Fruit fly (Drosophila melanogaster) whole organism, prepupa: Measurements from ENCODE around the gene Arp10.
A peak's percentile ranks its signal among the peaks of the same experiment; 100 is the strongest.

Experiments
- Blimp-1 ChIP-seq: fragments of 200-800 bp; sonication (Bioruptor generic); optimal IDR thresholded peaks from 3 replicates; lab custom pipeline; 2017; ENCODE audit warnings: missing biosample characterization, missing genetic modification characterization, mild to moderate bottlenecking, moderate library complexity, missing genetic modification reagents
- CG10631 ChIP-seq: fragments of 200-800 bp; sonication (Bioruptor generic); optimal IDR thresholded peaks from 2 replicates; lab custom pipeline; 2016; ENCODE audit warnings: missing biosample characterization, missing genetic modification characterization
- CG10669 ChIP-seq: fragments of 200-800 bp; sonication (Bioruptor generic); optimal IDR thresholded peaks from 3 replicates; lab custom pipeline; 2018; ENCODE audit warnings: missing biosample characterization, mild to moderate bottlenecking, missing genetic modification characterization, moderate library complexity
- CG11294 ChIP-seq: fragments of 200-800 bp; sonication (Bioruptor generic); IDR thresholded peaks from 2 replicates; pipeline ENCODE4 v1.3.6; 2022; ENCODE audit warnings: missing biosample characterization, missing genetic modification characterization
- CG11762 ChIP-seq: fragments of 200-800 bp; sonication (Bioruptor generic); optimal IDR thresholded peaks from 3 replicates; lab custom pipeline; 2016; ENCODE audit warnings: missing biosample characterization, missing genetic modification characterization; ENCODE audit not compliant: insufficient read depth
- CG15336 ChIP-seq: fragments of 200-800 bp; sonication (Bioruptor generic); IDR thresholded peaks from 2 replicates; pipeline ENCODE4 v1.3.6; 2022; ENCODE audit warnings: missing biosample characterization, missing genetic modification characterization
- CG1621 ChIP-seq: fragments of 200-800 bp; sonication (Bioruptor generic); optimal IDR thresholded peaks from 3 replicates; lab custom pipeline; 2018; ENCODE audit warnings: missing biosample characterization, mild to moderate bottlenecking, missing genetic modification characterization
- CG16779 ChIP-seq: fragments of 200-800 bp; sonication (Bioruptor generic); optimal IDR thresholded peaks from 3 replicates; lab custom pipeline; 2017; ENCODE audit warnings: missing biosample characterization, mild to moderate bottlenecking, missing genetic modification characterization
- CG3032 ChIP-seq: fragments of 200-800 bp; optimal IDR thresholded peaks from 2 replicates; lab custom pipeline; 2019; ENCODE audit warnings: missing biosample characterization, mild to moderate bottlenecking, missing genetic modification characterization, moderate library complexity
- CG31627 ChIP-seq: fragments of 200-800 bp; sonication (Bioruptor generic); optimal IDR thresholded peaks from 3 replicates; lab custom pipeline; 2016; ENCODE audit warnings: missing biosample characterization, missing genetic modification characterization
- CG34406 ChIP-seq: fragments of 200-800 bp; sonication (Bioruptor generic); optimal IDR thresholded peaks from 3 replicates; lab custom pipeline; 2016; ENCODE audit warnings: missing biosample characterization, missing genetic modification characterization
- CG3919 ChIP-seq: fragments of 200-800 bp; sonication (Bioruptor generic); optimal IDR thresholded peaks from 3 replicates; lab custom pipeline; 2016; ENCODE audit warnings: missing biosample characterization, missing genetic modification characterization
- CG4318 ChIP-seq: fragments of 200-800 bp; sonication (Bioruptor generic); optimal IDR thresholded peaks from 3 replicates; lab custom pipeline; 2017; ENCODE audit warnings: missing biosample characterization, mild to moderate bottlenecking, missing genetic modification characterization
- CG6163 ChIP-seq: fragments of 200-800 bp; sonication (Bioruptor generic); IDR thresholded peaks from 3 replicates; pipeline ENCODE4 v1.3.6; 2022; ENCODE audit warnings: missing biosample characterization, missing genetic modification characterization
- CG6792 ChIP-seq: fragments of 200-800 bp; sonication (Bioruptor generic); optimal IDR thresholded peaks from 3 replicates; lab custom pipeline; 2016; ENCODE audit warnings: missing biosample characterization, missing genetic modification characterization
- CG6808 ChIP-seq: fragments of 200-800 bp; sonication (Bioruptor generic); optimal IDR thresholded peaks from 3 replicates; lab custom pipeline; 2017; ENCODE audit warnings: missing biosample characterization, missing genetic modification characterization, mild to moderate bottlenecking, moderate library complexity, missing genetic modification reagents
- CG6854 ChIP-seq: fragments of 200-800 bp; sonication (Bioruptor generic); optimal IDR thresholded peaks from 2 replicates; lab custom pipeline; 2017; ENCODE audit warnings: missing biosample characterization, mild to moderate bottlenecking, missing genetic modification characterization
- CG7368 ChIP-seq: fragments of 200-800 bp; sonication (Bioruptor generic); optimal IDR thresholded peaks from 3 replicates; lab custom pipeline; 2016; ENCODE audit warnings: missing biosample characterization, missing genetic modification characterization
- CG8119 ChIP-seq: fragments of 200-800 bp; sonication (Bioruptor generic); IDR thresholded peaks from 3 replicates; pipeline ENCODE4 v1.3.6; 2022; ENCODE audit warnings: missing biosample characterization, missing genetic modification characterization
- CG8632 ChIP-seq: fragments of 200-800 bp; sonication (Bioruptor generic); optimal IDR thresholded peaks from 3 replicates; lab custom pipeline; 2016; ENCODE audit warnings: missing biosample characterization, missing genetic modification characterization
- Eip75B ChIP-seq: fragments of 200-800 bp; sonication (Bioruptor generic); optimal IDR thresholded peaks from 3 replicates; lab custom pipeline; 2016; ENCODE audit warnings: missing biosample characterization, missing genetic modification characterization
- Eip78C ChIP-seq: fragments of 200-800 bp; sonication (Bioruptor generic); peaks from one replicate; lab custom pipeline; 2016; ENCODE audit warnings: missing biosample characterization, missing genetic modification characterization
- Ets21C ChIP-seq: fragments of 200-800 bp; sonication (Bioruptor generic); optimal IDR thresholded peaks from 3 replicates; lab custom pipeline; 2016; ENCODE audit warnings: missing biosample characterization, missing genetic modification characterization
- Gug ChIP-seq: fragments of 200-800 bp; sonication (Bioruptor generic); IDR thresholded peaks from 2 replicates; pipeline ENCODE4 v1.3.6; 2022; ENCODE audit warnings: missing biosample characterization, missing genetic modification characterization
- Hr38 ChIP-seq: sonication (Bioruptor generic); optimal IDR thresholded peaks from 2 replicates; lab custom pipeline; 2016; ENCODE audit warnings: missing biosample characterization, missing genetic modification characterization
- Hr39 ChIP-seq: fragments of 200-800 bp; sonication (Bioruptor generic); optimal IDR thresholded peaks from 2 replicates; lab custom pipeline; 2016; ENCODE audit warnings: missing biosample characterization, missing genetic modification characterization
- Hr4 ChIP-seq: fragments of 200-800 bp; sonication (Bioruptor generic); optimal IDR thresholded peaks from 3 replicates; lab custom pipeline; 2016; ENCODE audit warnings: missing biosample characterization, missing genetic modification characterization
- Lpt ChIP-seq: fragments of 200-800 bp; sonication (Bioruptor generic); optimal IDR thresholded peaks from 3 replicates; lab custom pipeline; 2016; ENCODE audit warnings: missing biosample characterization, missing genetic modification characterization
- Met ChIP-seq: fragments of 200-800 bp; sonication (Bioruptor generic); optimal IDR thresholded peaks from 3 replicates; lab custom pipeline; 2016; ENCODE audit warnings: missing biosample characterization, missing genetic modification characterization
- Smox ChIP-seq: fragments of 200-800 bp; sonication (Bioruptor generic); optimal IDR thresholded peaks from 3 replicates; lab custom pipeline; 2016; ENCODE audit warnings: missing biosample characterization, missing genetic modification characterization
- Sox102F ChIP-seq: fragments of 200-800 bp; sonication (Bioruptor generic); optimal IDR thresholded peaks from 2 replicates; lab custom pipeline; 2016; ENCODE audit warnings: missing biosample characterization, mild to moderate bottlenecking, missing genetic modification characterization
- Sox14 ChIP-seq: fragments of 200-800 bp; sonication (Bioruptor generic); optimal IDR thresholded peaks from 3 replicates; lab custom pipeline; 2016; ENCODE audit warnings: missing biosample characterization, missing genetic modification characterization
- Sox15 ChIP-seq: fragments of 200-800 bp; sonication (Bioruptor generic); optimal IDR thresholded peaks from 3 replicates; lab custom pipeline; 2016; ENCODE audit warnings: missing biosample characterization, missing genetic modification characterization
- achi ChIP-seq: fragments of 200-800 bp; sonication (Bioruptor generic); optimal IDR thresholded peaks from 3 replicates; lab custom pipeline; 2016; ENCODE audit warnings: missing biosample characterization, missing genetic modification characterization
- acj6 ChIP-seq: fragments of 200-800 bp; sonication (Bioruptor generic); optimal IDR thresholded peaks from 3 replicates; lab custom pipeline; 2016; ENCODE audit warnings: missing biosample characterization, missing genetic modification characterization
- cyc ChIP-seq: fragments of 200-800 bp; sonication (Bioruptor generic); optimal IDR thresholded peaks from 3 replicates; lab custom pipeline; 2016; ENCODE audit warnings: missing biosample characterization, missing genetic modification characterization
- dac ChIP-seq: fragments of 200-800 bp; sonication (Bioruptor generic); optimal IDR thresholded peaks from 2 replicates; lab custom pipeline; 2017; ENCODE audit warnings: missing biosample characterization, mild to moderate bottlenecking, missing genetic modification characterization
- dsx ChIP-seq: fragments of 200-800 bp; optimal IDR thresholded peaks from 3 replicates; lab custom pipeline; 2019; ENCODE audit warnings: missing biosample characterization, mild to moderate bottlenecking, missing genetic modification characterization, moderate library complexity; ENCODE audit not compliant: poor library complexity, severe bottlenecking
- fd59A ChIP-seq: fragments of 200-800 bp; sonication (Bioruptor generic); optimal IDR thresholded peaks from 2 replicates; lab custom pipeline; 2017; ENCODE audit warnings: missing biosample characterization, mild to moderate bottlenecking, missing genetic modification characterization, missing genetic modification reagents
- fd85E ChIP-seq: fragments of 200-800 bp; sonication (Bioruptor generic); optimal IDR thresholded peaks from 3 replicates; lab custom pipeline; 2016; ENCODE audit warnings: missing biosample characterization, missing genetic modification characterization
- fkh ChIP-seq: fragments of 200-800 bp; sonication (Bioruptor generic); optimal IDR thresholded peaks from 3 replicates; lab custom pipeline; 2017; ENCODE audit warnings: missing biosample characterization, mild to moderate bottlenecking, missing genetic modification characterization, moderate library complexity
- lz ChIP-seq: fragments of 200-800 bp; sonication (Bioruptor generic); optimal IDR thresholded peaks from 3 replicates; lab custom pipeline; 2016; ENCODE audit warnings: missing biosample characterization, missing genetic modification characterization
- salr ChIP-seq, 2 experiments: fragments of 200-800 bp; sonication (Bioruptor generic); optimal IDR thresholded peaks; 3 replicates each; lab custom pipeline; 2016 to 2018; ENCODE audit warnings: missing biosample characterization in 2 of 2, missing genetic modification characterization in 2 of 2, mild to moderate bottlenecking in 1 of 2
- spab ChIP-seq: fragments of 200-800 bp; sonication (Bioruptor generic); optimal IDR thresholded peaks from 2 replicates; lab custom pipeline; 2017; ENCODE audit warnings: missing biosample characterization, mild to moderate bottlenecking, missing genetic modification characterization, missing genetic modification reagents
- ss ChIP-seq, 2 experiments: fragments of 200-800 bp; sonication (Bioruptor generic); optimal IDR thresholded peaks; 2 replicates in 1 of 2; 3 replicates in 1 of 2; lab custom pipeline; 2017 to 2018; ENCODE audit warnings: mild to moderate bottlenecking in 2 of 2, missing biosample characterization in 2 of 2, missing genetic modification characterization in 2 of 2, moderate library complexity in 1 of 2
- svp ChIP-seq: fragments of 200-800 bp; sonication (Bioruptor generic); peaks from one replicate; lab custom pipeline; 2016; ENCODE audit warnings: missing biosample characterization, missing genetic modification characterization
- topi ChIP-seq: fragments of 200-800 bp; sonication (Bioruptor generic); optimal IDR thresholded peaks from 3 replicates; lab custom pipeline; 2016; ENCODE audit warnings: missing biosample characterization, missing genetic modification characterization
- vri ChIP-seq: fragments of 200-800 bp; sonication (Bioruptor generic); optimal IDR thresholded peaks from 3 replicates; lab custom pipeline; 2016; ENCODE audit warnings: missing biosample characterization, mild to moderate bottlenecking, missing genetic modification characterization

Gene Arp10

dm6 chrX:19598503-19598902 lies 47.5 kb downstream of the Arp10 start:
- TF ChIP-seq CG8119 (GFP tag; lab: Robert Waterston, UW) (no peak), svp (no peak), CG10669 (GFP tag; lab: Kevin White, UChicago) (no peak), Blimp-1 (no peak), CG31627 (no peak), spab (no peak)
- TF ChIP-seq, all 60 proteins: peak for 0

DNA sequence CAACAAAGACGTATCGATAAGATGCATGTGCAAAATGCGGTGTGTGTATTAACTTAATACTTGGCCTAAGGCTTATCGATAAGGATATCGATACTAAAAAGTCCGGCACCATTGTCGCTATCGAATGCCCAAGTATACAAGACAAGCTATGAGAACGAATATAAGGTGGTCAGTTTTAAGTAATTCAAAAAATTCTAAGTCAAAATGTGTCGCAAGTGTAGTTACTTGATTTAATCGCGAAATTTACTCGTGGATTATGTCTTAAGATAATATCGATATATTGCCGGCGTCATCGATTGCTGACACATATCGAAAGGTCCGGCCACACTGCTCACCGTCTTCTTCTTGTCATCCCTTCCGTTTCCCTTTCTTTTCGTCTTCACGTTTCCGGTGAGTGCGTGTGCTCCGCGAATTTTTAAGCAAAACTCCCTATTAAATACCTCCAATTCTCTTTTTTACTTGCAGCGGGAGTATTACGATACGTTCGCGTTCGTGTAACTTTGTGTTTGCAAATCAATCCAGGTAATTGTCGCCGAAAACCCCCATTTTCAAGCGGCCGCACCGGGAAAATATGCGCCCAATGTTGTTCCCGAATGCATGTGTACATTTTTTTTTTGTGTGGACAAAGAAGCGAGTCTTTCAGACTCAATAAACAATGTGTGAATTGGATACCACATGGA lies 48.2 kb downstream of the Arp10 start, which contains the start of gene RpS10b:
RpS10b (plus strand) TSS at position 348 of the 680 bp plus-strand sequence.
- TF ChIP-seq cyc = peak; percentile 84
- TF ChIP-seq spab = peak; percentile 63
- peak; percentile 89 for TF ChIP-seq CG6163 (GFP tag; lab: Robert Waterston, UW)
- TF ChIP-seq Lpt (GFP tag; lab: Kevin White, UChicago) = peak; percentile 51
- peak; percentile 47 for TF ChIP-seq CG3032 (tag; lab: Kevin White, UChicago)
- peak; percentile 90 for TF ChIP-seq Met (GFP tag; lab: Kevin White, UChicago)
- TF ChIP-seq CG10631 (GFP tag; lab: Kevin White, UChicago) = peak; percentile 31
- TF ChIP-seq Smox (GFP tag; lab: Kevin White, UChicago) = peak; percentile 72
- TF ChIP-seq CG15336 (GFP tag; lab: Robert Waterston, UW) = peak; percentile 45
- peak; percentile 86 to 95 for TF ChIP-seq ss (GFP tag; optimal IDR thresholded peaks at IDR 0.05; lab: Kevin White, UChicago)
- peak; percentile 84 for TF ChIP-seq CG8632 (GFP tag; lab: Kevin White, UChicago)
- TF ChIP-seq CG11294 (GFP tag; lab: Robert Waterston, UW) = no peak
- peak; percentile 81 for TF ChIP-seq CG10669 (GFP tag; lab: Kevin White, UChicago)
- TF ChIP-seq dac (GFP tag; lab: Kevin White, UChicago) = no peak
- peak; percentile 90 for TF ChIP-seq CG3919 (GFP tag; lab: Kevin White, UChicago)
- peak; percentile 75 for TF ChIP-seq Eip75B (GFP tag; lab: Kevin White, UChicago)
- TF ChIP-seq Sox15 (GFP tag; lab: Kevin White, UChicago) = peak; percentile 54
- TF ChIP-seq CG1621 (tag; lab: Kevin White, UChicago) = peak; percentile 73
- TF ChIP-seq CG34406 (GFP tag; lab: Kevin White, UChicago) = peak; percentile 87
- peak; percentile 86 for TF ChIP-seq CG7368 (GFP tag; lab: Kevin White, UChicago)
- TF ChIP-seq topi (GFP tag; lab: Kevin White, UChicago) = peak; percentile 89
- TF ChIP-seq CG6808 (GFP tag; lab: Kevin White, UChicago) = peak; percentile 78
- no peak for TF ChIP-seq CG4318
- peak; percentile 74 for TF ChIP-seq fd59A (GFP tag; lab: Kevin White, UChicago)
- peak; percentile 22 for TF ChIP-seq Hr4
- TF ChIP-seq Sox14 = peak; percentile 79
- TF ChIP-seq CG16779 (tag; lab: Kevin White, UChicago) = peak; percentile 86
- peak; percentile 94 for TF ChIP-seq Eip78C (GFP tag; lab: Kevin White, UChicago)
- TF ChIP-seq Ets21C (GFP tag; lab: Kevin White, UChicago) = peak; percentile 50
- TF ChIP-seq Sox102F (GFP tag; lab: Kevin White, UChicago) = peak; percentile 88
- TF ChIP-seq achi = peak; percentile 85
- peak; percentile 81 for TF ChIP-seq CG6792 (GFP tag; lab: Kevin White, UChicago)
- TF ChIP-seq vri (GFP tag; lab: Kevin White, UChicago) = peak; percentile 84
- peak; percentile 81 for TF ChIP-seq Blimp-1
- TF ChIP-seq Gug (GFP tag; lab: Robert Waterston, UW) = no peak
- TF ChIP-seq lz (GFP tag; lab: Kevin White, UChicago) = peak; percentile 84
- TF ChIP-seq CG6854 (GFP tag; lab: Kevin White, UChicago) = peak; percentile 98
- TF ChIP-seq fkh (GFP tag; lab: Kevin White, UChicago) = peak; percentile 86
- peak; percentile 77 for TF ChIP-seq Hr39 (GFP tag; lab: Kevin White, UChicago)
- TF ChIP-seq CG11762 (GFP tag; lab: Kevin White, UChicago) = peak; percentile 80
- peak; percentile 38 to 81 for TF ChIP-seq salr (GFP tag; optimal IDR thresholded peaks at IDR 0.05; lab: Kevin White, UChicago)
- TF ChIP-seq acj6 = peak; percentile 79
- peak; percentile 62 for TF ChIP-seq fd85E (GFP tag; lab: Kevin White, UChicago)
- peak; percentile 17 for TF ChIP-seq dsx (GFP tag; lab: Kevin White, UChicago)
- TF ChIP-seq svp = peak; percentile 70
- no peak for TF ChIP-seq CG8119 (GFP tag; lab: Robert Waterston, UW)
- TF ChIP-seq Hr38 (GFP tag; lab: Kevin White, UChicago) = no peak
